Worm (Caenorhabditis elegans): ENCODE data around the gene C06C3.10.

- no peak for TF ChIP-seq ztf-23 (GFP tag; IDR thresholded peaks at IDR 0.05)
- no peak for TF ChIP-seq klf-2 (GFP tag; conservative IDR thresholded peaks at IDR 0.05)
- no peak for TF ChIP-seq cog-1 (tag; optimal IDR thresholded peaks at IDR 0.05)
- no peak for TF ChIP-seq T22C8.4 (GFP tag; IDR thresholded peaks at IDR 0.05)
- TF ChIP-seq flt-1 (GFP tag; IDR thresholded peaks at IDR 0.05): no peak
- no peak for TF ChIP-seq med-1 (GFP tag; optimal IDR thresholded peaks at IDR 0.05; ENCODE audit: insufficient read depth)
- no peak for TF ChIP-seq ztf-29 (GFP tag; IDR thresholded peaks at IDR 0.05)
- TF ChIP-seq tab-1 (GFP tag; IDR thresholded peaks at IDR 0.05): no peak
Observed at ce11 chrII:9347444-9347843, 29.6 kb downstream of the C06C3.10 start.
